Worm (Caenorhabditis elegans) whole organism, L4 larva: Measurements from ENCODE around the gene C09B9.1.

ENCODE experiments used
- aha-1 ChIP-seq: fragments of 150-350 bp; peaks from one replicate; lab custom pipeline; 2014; ENCODE audit warnings: missing biosample characterization, missing genetic modification characterization
- ama-1 ChIP-seq: fragments of 150-350 bp; optimal IDR thresholded peaks from 2 replicates; lab custom pipeline; 2014; ENCODE audit warnings: inconsistent platforms, mixed read lengths
- ceh-20 ChIP-seq: fragments of 200-800 bp; sonication (Bioruptor generic); IDR thresholded peaks from 2 replicates; pipeline ENCODE4 v1.3.6; 2022; ENCODE audit warnings: missing genetic modification reagents, missing genetic modification characterization, missing compliant biosample characterization
- cey-2 ChIP-seq: sonication (generic microtip); optimal IDR thresholded peaks from 3 replicates; lab custom pipeline; 2017; ENCODE audit warnings: missing genetic modification characterization, mild to moderate bottlenecking, missing compliant biosample characterization, antibody characterized with exemption, borderline replicate concordance; ENCODE audit not compliant: insufficient read depth
- hmg-1.1 ChIP-seq: fragments of 200-800 bp; sonication (Bioruptor generic); IDR thresholded peaks from 2 replicates; pipeline ENCODE4 v1.3.6; 2022; ENCODE audit warnings: missing genetic modification reagents, missing genetic modification characterization, missing compliant biosample characterization
- lim-7 ChIP-seq: fragments of 200-800 bp; sonication (Bioruptor generic); IDR thresholded peaks from 2 replicates; pipeline ENCODE4 v1.3.6; 2022; ENCODE audit warnings: missing genetic modification characterization, missing compliant biosample characterization
- lin-15B ChIP-seq: fragments of 150-350 bp; sonication (generic microtip); optimal IDR thresholded peaks from 3 replicates; lab custom pipeline; 2014; ENCODE audit warnings: missing biosample characterization, missing genetic modification characterization
- nhr-10 ChIP-seq: fragments of 150-350 bp; optimal IDR thresholded peaks from 2 replicates; lab custom pipeline; 2014; ENCODE audit warnings: missing biosample characterization, missing genetic modification characterization
- skn-1 ChIP-seq: fragments of 150-350 bp; optimal IDR thresholded peaks from 2 replicates; lab custom pipeline; 2014; ENCODE audit warnings: missing biosample characterization, missing genetic modification characterization
- snpc-4 ChIP-seq: fragments of 150-350 bp; optimal IDR thresholded peaks from 2 replicates; lab custom pipeline; 2014; ENCODE audit warnings: missing biosample characterization, missing genetic modification characterization
- unc-130 ChIP-seq: sonication (generic microtip); optimal IDR thresholded peaks from 2 replicates; lab custom pipeline; 2016; ENCODE audit warnings: missing genetic modification reagents, missing genetic modification characterization, missing compliant biosample characterization
- unc-62 ChIP-seq, 3 experiments: fragments of 150-350 bp in 1 of 3; sonication (generic microtip); optimal IDR thresholded peaks in 2 of 3; peaks in 1 of 3; 1 replicate in 1 of 3; 2 replicates in 2 of 3; lab custom pipeline; 2014 to 2017; ENCODE audit warnings: missing biosample characterization in 3 of 3, missing genetic modification characterization in 3 of 3, missing genetic modification reagents in 3 of 3, missing genotype in 1 of 3

DNA sequence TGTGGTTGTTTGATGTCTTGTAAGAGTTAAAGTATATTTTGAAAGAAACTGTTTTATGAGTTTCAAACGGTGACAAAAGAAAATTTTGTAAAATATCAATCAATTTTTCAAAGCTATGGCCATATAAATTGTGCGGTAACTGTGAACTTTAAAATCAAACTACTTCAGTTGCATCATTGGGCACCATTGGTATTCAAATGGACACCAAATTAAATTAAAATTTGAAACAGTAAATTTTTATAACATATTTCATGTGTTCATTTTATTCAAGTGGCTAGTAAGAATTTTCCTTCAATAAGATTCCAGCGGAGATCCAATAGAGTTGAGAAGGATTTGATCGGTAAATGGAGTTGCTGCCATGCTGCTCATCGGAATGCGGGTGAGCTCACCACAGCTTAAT lies 6.2 kb upstream of the C09B9.1 start:
- TF ChIP-seq ama-1 (lab: Kevin White, UChicago) (no peak), cey-2 (tag; lab: Kevin White, UChicago) (no peak), snpc-4 (tag; lab: Kevin White, UChicago) (no peak), lim-7 (GFP tag; lab: Robert Waterston, UW) (no peak), nhr-10 (tag; lab: Kevin White, UChicago) (no peak), hmg-1.1 (GFP tag; lab: Robert Waterston, UW) (no peak), lin-15B (tag; lab: Kevin White, UChicago) (no peak), aha-1 (tag; lab: Kevin White, UChicago) (peak; percentile 90), ceh-20 (GFP tag; lab: Robert Waterston, UW) (no peak), unc-130 (GFP tag; lab: Kevin White, UChicago) (no peak), unc-62 (GFP tag; optimal IDR thresholded peaks at IDR 0.05 in 1 of 2; lab: Kevin White, UChicago) (no peak), unc-62 (tag; optimal IDR thresholded peaks at IDR 0.05; lab: Kevin White, UChicago) (no peak), skn-1 (tag; lab: Kevin White, UChicago) (no peak)
